Fruit fly (Drosophila melanogaster) whole organism, wandering third instar larva: ENCODE results near the gene CG11975.

Experiments used
- Abd-B ChIP-seq: fragments of >200 bp; optimal IDR thresholded peaks from 2 replicates; lab custom pipeline; 2017; ENCODE audit warnings: missing biosample characterization, missing genetic modification characterization
- CG32264 ChIP-seq: fragments of 200-800 bp; sonication (Bioruptor generic); optimal IDR thresholded peaks from 2 replicates; lab custom pipeline; 2016; ENCODE audit warnings: missing biosample characterization, missing genetic modification characterization
- CG9705 ChIP-seq: fragments of 200-800 bp; sonication (Bioruptor generic); optimal IDR thresholded peaks from 2 replicates; lab custom pipeline; 2018; ENCODE audit warnings: missing biosample characterization, mild to moderate bottlenecking, missing genetic modification characterization
- CrebA ChIP-seq: fragments of 200-800 bp; sonication (Bioruptor generic); optimal IDR thresholded peaks from 2 replicates; lab custom pipeline; 2016; ENCODE audit warnings: missing biosample characterization, mild to moderate bottlenecking, missing genetic modification characterization, borderline replicate concordance
- Dfd ChIP-seq: fragments of >200 bp; optimal IDR thresholded peaks from 2 replicates; lab custom pipeline; 2017; ENCODE audit warnings: missing biosample characterization, missing genetic modification characterization
- Dif ChIP-seq: fragments of 200-275, 200-300 bp; sonication (Bioruptor generic); optimal IDR thresholded peaks from 2 replicates; lab custom pipeline; 2018; ENCODE audit warnings: missing biosample characterization, missing genetic modification characterization; ENCODE audit not compliant: partially characterized antibody
- GATAd ChIP-seq: sonication (Bioruptor generic); optimal IDR thresholded peaks from 2 replicates; lab custom pipeline; 2016; ENCODE audit warnings: missing biosample characterization, missing genetic modification characterization
- HLH106 ChIP-seq: fragments of 200-800 bp; optimal IDR thresholded peaks from 3 replicates; lab custom pipeline; 2019; ENCODE audit warnings: missing biosample characterization, mild to moderate bottlenecking, missing genetic modification characterization, moderate library complexity
- Hnf4 ChIP-seq: fragments of 200-800 bp; sonication (Bioruptor generic); optimal IDR thresholded peaks from 2 replicates; lab custom pipeline; 2016; ENCODE audit warnings: missing biosample characterization, mild to moderate bottlenecking, missing genetic modification characterization
- Hr78 ChIP-seq: fragments of >200 bp; optimal IDR thresholded peaks from 2 replicates; lab custom pipeline; 2017; ENCODE audit warnings: missing biosample characterization, missing genetic modification characterization
- Hr83 ChIP-seq: fragments of 200-300 bp; sonication (Bioruptor generic); optimal IDR thresholded peaks from 2 replicates; lab custom pipeline; 2016; ENCODE audit warnings: missing biosample characterization, mild to moderate bottlenecking, missing genetic modification characterization, moderate library complexity; ENCODE audit not compliant: poor library complexity, severe bottlenecking
- N ChIP-seq: fragments of >200 bp; optimal IDR thresholded peaks from 2 replicates; lab custom pipeline; 2018; ENCODE audit warnings: missing biosample characterization, missing external identifiers, missing genetic modification characterization
- OdsH ChIP-seq: fragments of 200-800 bp; sonication (Bioruptor generic); optimal IDR thresholded peaks from 2 replicates; lab custom pipeline; 2016; ENCODE audit warnings: missing biosample characterization, mild to moderate bottlenecking, missing genetic modification characterization
- Rel ChIP-seq, 2 experiments: fragments of 200-800 bp; sonication (Bioruptor generic) in 1 of 2; optimal IDR thresholded peaks; 2 replicates in 1 of 2; 3 replicates in 1 of 2; lab custom pipeline; 2016 to 2019; ENCODE audit warnings: mild to moderate bottlenecking in 2 of 2, missing biosample characterization in 2 of 2, missing genetic modification characterization in 2 of 2, moderate library complexity in 1 of 2
- Sp1 ChIP-seq: fragments of 200-800 bp; sonication (Bioruptor generic); optimal IDR thresholded peaks from 3 replicates; lab custom pipeline; 2019; ENCODE audit warnings: missing biosample characterization, mild to moderate bottlenecking, missing genetic modification characterization, moderate library complexity
- Vsx2 ChIP-seq: fragments of 200-300, 225-300 bp; sonication (Bioruptor generic); optimal IDR thresholded peaks from 2 replicates; lab custom pipeline; 2018; ENCODE audit warnings: missing biosample characterization, missing genetic modification characterization; ENCODE audit not compliant: partially characterized antibody
- br ChIP-seq: fragments of 200-800 bp; sonication (Bioruptor generic); optimal IDR thresholded peaks from 2 replicates; lab custom pipeline; 2016; ENCODE audit warnings: missing biosample characterization, missing genetic modification characterization
- brk ChIP-seq: fragments of 200-800 bp; sonication (Bioruptor generic); optimal IDR thresholded peaks from 2 replicates; lab custom pipeline; 2016; ENCODE audit warnings: missing biosample characterization, mild to moderate bottlenecking, missing genetic modification characterization
- dl ChIP-seq, 2 experiments: fragments of 175-275, 200-275 bp in 1 of 2; fragments of 200-275 bp in 1 of 2; sonication (Bioruptor generic); optimal IDR thresholded peaks; lab custom pipeline; 2018; ENCODE audit warnings: mild to moderate bottlenecking in 2 of 2, missing biosample characterization in 2 of 2, missing genetic modification characterization in 2 of 2, moderate library complexity in 2 of 2; ENCODE audit not compliant: partially characterized antibody in 2 of 2, insufficient read depth in 1 of 2
- dmrt93B ChIP-seq: fragments of 200-800 bp; sonication (Bioruptor generic); optimal IDR thresholded peaks from 2 replicates; lab custom pipeline; 2018; ENCODE audit warnings: missing biosample characterization, mild to moderate bottlenecking, missing genetic modification characterization
- ey ChIP-seq: fragments of 200-800 bp; sonication (Bioruptor generic); optimal IDR thresholded peaks from 2 replicates; lab custom pipeline; 2016; ENCODE audit warnings: missing biosample characterization, missing genetic modification characterization
- foxo ChIP-seq, 2 experiments: fragments of 200-800 bp; sonication (Bioruptor generic); optimal IDR thresholded peaks; 2 replicates in 1 of 2; 3 replicates in 1 of 2; lab custom pipeline; 2016 to 2017; ENCODE audit warnings: missing biosample characterization in 2 of 2, missing genetic modification characterization in 2 of 2
- fru ChIP-seq: fragments of 200-800 bp; sonication (Bioruptor generic); optimal IDR thresholded peaks from 3 replicates; lab custom pipeline; 2016; ENCODE audit warnings: missing biosample characterization, mild to moderate bottlenecking, missing genetic modification characterization
- jim ChIP-seq: fragments of 175-275, 200-325 bp; sonication (Bioruptor generic); optimal IDR thresholded peaks from 2 replicates; lab custom pipeline; 2016; ENCODE audit warnings: missing biosample characterization, mild to moderate bottlenecking, missing genetic modification characterization
- lola ChIP-seq: fragments of >200 bp; optimal IDR thresholded peaks from 2 replicates; lab custom pipeline; 2017; ENCODE audit warnings: missing biosample characterization, missing genetic modification characterization
- pan ChIP-seq: fragments of >200 bp; optimal IDR thresholded peaks from 2 replicates; lab custom pipeline; 2017
- psq ChIP-seq: fragments of 200-800 bp; sonication (Bioruptor generic); optimal IDR thresholded peaks from 3 replicates; lab custom pipeline; 2017; ENCODE audit warnings: missing biosample characterization, mild to moderate bottlenecking, missing genetic modification characterization, moderate library complexity
- rgr ChIP-seq: fragments of 200-800 bp; sonication (Bioruptor generic); optimal IDR thresholded peaks from 3 replicates; lab custom pipeline; 2016; ENCODE audit warnings: missing biosample characterization, mild to moderate bottlenecking, missing genetic modification characterization
- sage ChIP-seq: fragments of 200-800 bp; sonication (Bioruptor generic); optimal IDR thresholded peaks from 2 replicates; lab custom pipeline; 2016; ENCODE audit warnings: missing biosample characterization, mild to moderate bottlenecking, missing genetic modification characterization
- sv ChIP-seq: fragments of 200-800 bp; sonication (Bioruptor generic); optimal IDR thresholded peaks from 3 replicates; lab custom pipeline; 2016; ENCODE audit warnings: missing biosample characterization, missing genetic modification characterization
- tai ChIP-seq: sonication (Bioruptor generic); optimal IDR thresholded peaks from 2 replicates; lab custom pipeline; 2016; ENCODE audit warnings: missing biosample characterization, missing genetic modification characterization
- woc ChIP-seq: sonication (Bioruptor generic); optimal IDR thresholded peaks from 2 replicates; lab custom pipeline; 2016; ENCODE audit warnings: missing biosample characterization, mild to moderate bottlenecking, missing genetic modification characterization

CG11975 gene

DNA sequence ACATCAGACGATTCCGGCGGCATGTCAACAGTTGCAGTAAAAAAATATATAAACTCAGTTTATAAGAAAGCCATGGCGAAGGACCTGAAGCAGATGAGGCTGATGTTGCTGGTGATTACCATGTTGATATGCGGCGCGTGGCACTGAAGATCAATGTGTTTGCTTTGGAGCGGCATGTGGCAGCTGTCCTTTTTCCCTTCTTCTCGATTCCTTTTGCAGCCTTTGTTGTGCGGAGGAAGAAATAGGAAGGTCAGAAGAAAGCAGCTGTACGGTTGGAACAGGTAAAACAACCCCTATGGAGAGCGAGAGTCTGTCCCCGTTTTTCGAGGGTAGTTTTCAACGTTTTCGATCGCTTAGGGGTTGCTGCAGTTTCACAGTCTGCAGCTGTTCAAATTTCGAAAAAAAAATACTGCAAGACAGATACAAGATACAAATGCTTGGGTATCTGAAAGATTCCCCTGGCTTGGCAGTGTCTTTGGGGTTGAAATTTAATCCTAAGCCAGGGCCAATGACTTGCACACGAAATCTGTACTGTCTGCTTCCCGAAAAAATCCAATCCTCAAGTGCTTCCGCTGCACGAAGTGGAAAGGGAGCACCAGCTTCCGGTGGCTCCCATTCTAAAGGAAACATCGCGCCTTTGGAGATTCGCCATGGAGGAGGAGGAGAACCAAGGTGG, 31.9 kb downstream of the CG11975 start:
- TF ChIP-seq Hnf4 (no peak), CrebA (no peak), N (no peak), OdsH (GFP tag; lab: Kevin White, UChicago) (no peak), Abd-B (GFP tag; lab: Kevin White, UChicago) (no peak), dl (GFP tag; optimal IDR thresholded peaks at IDR 0.05; lab: Kevin White, UChicago; ENCODE audit: insufficient read depth in 1 of 2, partially characterized antibody in 2 of 2) (no peak), fru (no peak), ey (GFP tag; lab: Kevin White, UChicago) (no peak), Dfd (GFP tag; lab: Kevin White, UChicago) (no peak), sage (no peak), HLH106 (no peak), sv (GFP tag; lab: Kevin White, UChicago) (no peak)

DNA sequence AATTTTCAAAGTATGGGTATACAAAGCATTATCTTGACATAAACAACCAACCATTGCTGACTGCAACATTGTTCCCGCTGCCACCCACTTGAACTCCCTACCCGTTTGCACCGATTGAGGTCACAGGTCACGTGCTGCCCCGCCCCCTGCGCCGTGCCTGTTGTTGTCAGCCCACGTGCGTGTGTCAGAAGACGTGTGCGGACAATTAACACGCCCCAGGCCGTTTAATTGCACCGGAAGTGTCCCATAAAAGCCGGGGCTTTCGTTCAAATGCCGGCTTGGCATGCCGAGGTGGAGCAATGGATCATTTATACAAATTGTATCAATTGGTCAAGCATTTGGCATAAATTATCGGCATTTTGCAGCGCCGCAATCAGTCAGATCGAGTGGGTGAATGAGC, 34.0 kb downstream of the CG11975 start:
- TF ChIP-seq br (GFP tag; lab: Kevin White, UChicago) (no peak), CG32264 (GFP tag; lab: Kevin White, UChicago) (no peak), pan (lab: Kevin White, UChicago) (no peak), woc (no peak), tai (no peak), lola (GFP tag; lab: Kevin White, UChicago) (no peak), Hr78 (GFP tag; lab: Kevin White, UChicago) (no peak), psq (GFP tag; lab: Kevin White, UChicago) (no peak), Vsx2 (GFP tag; lab: Kevin White, UChicago) (no peak), Sp1 (GFP tag; lab: Kevin White, UChicago) (no peak), GATAd (no peak), CrebA (no peak), Dif (GFP tag; lab: Kevin White, UChicago) (no peak), Rel (GFP tag; optimal IDR thresholded peaks at IDR 0.05; lab: Kevin White, UChicago) (no peak), Rel (tag; optimal IDR thresholded peaks at IDR 0.05; lab: Kevin White, UChicago) (no peak), Dfd (GFP tag; lab: Kevin White, UChicago) (no peak), ey (GFP tag; lab: Kevin White, UChicago) (no peak), N (no peak), rgr (GFP tag; lab: Kevin White, UChicago) (no peak), brk (GFP tag; lab: Kevin White, UChicago) (no peak), sv (GFP tag; lab: Kevin White, UChicago) (no peak)
- TF ChIP-seq, all 38 proteins: peak for 0

DNA sequence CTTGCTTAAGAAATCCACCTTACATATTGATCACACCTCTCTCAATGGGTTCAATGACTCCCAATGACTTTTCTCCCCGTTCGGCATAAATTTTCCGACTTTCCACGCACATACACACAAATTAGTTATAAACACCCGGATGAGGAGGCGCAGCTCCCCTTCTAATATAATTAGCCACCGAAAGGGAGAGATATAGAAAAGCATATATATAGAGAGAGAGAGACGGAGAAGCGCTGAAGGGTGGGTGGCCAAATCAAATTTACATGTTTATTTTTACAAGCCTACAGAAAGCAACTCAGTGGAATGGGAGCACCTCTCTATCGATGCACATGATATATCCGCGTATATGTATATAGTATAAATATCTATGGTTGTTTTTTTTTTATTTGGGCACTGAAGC, 35.6 kb downstream of the CG11975 start:
- TF ChIP-seq HLH106 (no peak), Hr78 (GFP tag; lab: Kevin White, UChicago) (no peak), GATAd (no peak), woc (no peak), Dif (GFP tag; lab: Kevin White, UChicago) (no peak), dmrt93B (GFP tag; lab: Kevin White, UChicago) (no peak), Sp1 (GFP tag; lab: Kevin White, UChicago) (no peak), br (GFP tag; lab: Kevin White, UChicago) (no peak), fru (no peak), psq (GFP tag; lab: Kevin White, UChicago) (no peak), Vsx2 (GFP tag; lab: Kevin White, UChicago) (no peak), foxo (GFP tag; optimal IDR thresholded peaks at IDR 0.05; lab: Kevin White, UChicago) (no peak), CG9705 (no peak), jim (GFP tag; lab: Kevin White, UChicago) (no peak), OdsH (GFP tag; lab: Kevin White, UChicago) (no peak), ey (GFP tag; lab: Kevin White, UChicago) (no peak), Hr83 (GFP tag; lab: Kevin White, UChicago) (no peak)

DNA sequence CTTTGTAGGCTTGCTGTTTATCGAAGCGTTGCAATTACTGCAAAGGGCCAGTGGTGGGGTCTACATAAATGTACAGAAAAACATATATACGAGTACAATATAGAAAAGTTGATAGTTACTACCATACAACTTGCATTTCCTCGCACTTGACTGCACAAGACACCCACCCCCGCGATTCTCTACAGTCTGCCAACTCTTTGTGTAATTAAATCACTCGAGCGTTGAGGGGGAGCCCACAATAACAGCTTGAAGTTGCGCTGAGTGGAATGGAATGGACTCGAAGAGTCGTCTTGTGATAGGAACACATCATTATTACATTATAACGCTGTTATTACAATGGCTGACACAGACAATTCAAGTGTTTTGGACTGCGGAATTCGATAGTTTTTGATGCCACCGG, 36.4 kb downstream of the CG11975 start:
- TF ChIP-seq sage (no peak), Rel (GFP tag; optimal IDR thresholded peaks at IDR 0.05; lab: Kevin White, UChicago) (no peak), Rel (tag; optimal IDR thresholded peaks at IDR 0.05; lab: Kevin White, UChicago) (peak; percentile 13)
